Fruit fly (Drosophila melanogaster): ENCODE results near the gene bel.

bel gene

DNA sequence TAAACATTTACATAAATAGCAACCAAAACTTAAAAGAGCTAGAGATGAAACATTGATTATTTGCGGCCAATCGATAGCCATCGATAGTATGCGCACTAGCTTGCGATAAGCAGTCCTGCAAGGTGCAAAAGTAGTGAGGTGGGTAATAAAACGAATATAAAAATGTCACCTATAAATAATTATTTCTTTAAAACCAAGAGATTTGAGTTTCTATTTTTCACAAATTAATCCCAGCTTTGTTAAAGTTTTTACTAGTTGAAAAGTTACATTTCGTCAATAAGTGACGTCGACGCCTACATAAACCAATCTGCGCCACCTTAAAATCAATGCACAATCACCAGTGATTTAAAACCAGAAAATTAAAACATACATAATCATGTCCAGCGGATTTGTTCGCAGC is 9.8 kb downstream of the bel start, which contains the start of the genes Mkk4 and SLIRP2 (continued):
- TF ChIP-seq bbx (GFP tag; IDR thresholded peaks at IDR 0.05; ENCODE audit: partially characterized antibody) (peak; percentile 87), CG14050 (GFP tag; IDR thresholded peaks at IDR 0.05) (peak; percentile 99), CG10267 (tag; optimal IDR thresholded peaks at IDR 0.05) (peak; percentile 96), CG2199 (GFP tag; IDR thresholded peaks at IDR 0.05) (peak; percentile 99), ash1 (GFP tag; optimal IDR thresholded peaks at IDR 0.05) (peak; percentile 89), CG11398 (GFP tag; optimal IDR thresholded peaks at IDR 0.05) (peak; percentile 98), CG4328 (GFP tag; optimal IDR thresholded peaks at IDR 0.05) (peak; percentile 97), Vsx1 (GFP tag; optimal IDR thresholded peaks at IDR 0.05) (peak; percentile 95), prd (optimal IDR thresholded peaks at IDR 0.05) (no peak), prd (GFP tag; IDR thresholded peaks at IDR 0.05) (peak; percentile 99), CG10431 (GFP tag; optimal IDR thresholded peaks at IDR 0.05) (peak; percentile 96), Side (GFP tag; optimal IDR thresholded peaks at IDR 0.05) (peak; percentile 99), crc (GFP tag; optimal IDR thresholded peaks at IDR 0.05) (peak; percentile 95), CG43689 (GFP tag; IDR thresholded peaks at IDR 0.05) (peak; percentile 97), Tbp (GFP tag; optimal IDR thresholded peaks at IDR 0.05) (no peak), Hr51 (GFP tag; optimal IDR thresholded peaks at IDR 0.05) (peak; percentile 99), Spps (tag; optimal IDR thresholded peaks at IDR 0.05) (peak; percentile 98), ATbp (GFP tag; optimal IDR thresholded peaks at IDR 0.05) (peak; percentile 97), CG7745 (tag; optimal IDR thresholded peaks at IDR 0.05) (peak; percentile 80), CG4617 (GFP tag; optimal IDR thresholded peaks at IDR 0.05; ENCODE audit: borderline replicate concordance) (peak; percentile 99), Xbp1 (GFP tag; optimal IDR thresholded peaks at IDR 0.05) (peak; percentile 100), Blimp-1 (GFP tag; optimal IDR thresholded peaks at IDR 0.05) (peak; percentile 97), CG16779 (GFP tag; IDR thresholded peaks at IDR 0.05) (peak; percentile 97), CG8924 (tag; optimal IDR thresholded peaks at IDR 0.05) (peak; percentile 99), Xrp1 (GFP tag; IDR thresholded peaks at IDR 0.05) (peak; percentile 99), Sin3A (optimal IDR thresholded peaks at IDR 0.05) (peak; percentile 86), Antp (GFP tag; optimal IDR thresholded peaks at IDR 0.05) (peak; percentile 99), CG8290 (GFP tag; optimal IDR thresholded peaks at IDR 0.05) (peak; percentile 97), CG8290 (tag; optimal IDR thresholded peaks at IDR 0.05) (peak; percentile 91 to 96), trem (tag; optimal IDR thresholded peaks at IDR 0.05) (peak; percentile 97), Lpt (GFP tag; optimal IDR thresholded peaks at IDR 0.05) (no peak), CG8388 (GFP tag; optimal IDR thresholded peaks at IDR 0.05) (peak; percentile 98), Hand (GFP tag; optimal IDR thresholded peaks at IDR 0.05) (peak; percentile 95), Kr (GFP tag; optimal IDR thresholded peaks at IDR 0.05) (peak; percentile 68), oc (tag; optimal IDR thresholded peaks at IDR 0.05) (peak; percentile 99), CG17328 (GFP tag; IDR thresholded peaks at IDR 0.05) (peak; percentile 99), luna (GFP tag; optimal IDR thresholded peaks at IDR 0.05) (peak; percentile 92), Fer1 (GFP tag; optimal IDR thresholded peaks at IDR 0.05) (peak; percentile 98), tgo (GFP tag; IDR thresholded peaks at IDR 0.05) (peak; percentile 99), stc (GFP tag; IDR thresholded peaks at IDR 0.05) (peak; percentile 99), CG2875 (GFP tag; optimal IDR thresholded peaks at IDR 0.05) (peak; percentile 98), zf30C (GFP tag; optimal IDR thresholded peaks at IDR 0.05) (peak; percentile 54), bcd (GFP tag; optimal IDR thresholded peaks at IDR 0.05) (peak; percentile 99), CG4730 (GFP tag; IDR thresholded peaks at IDR 0.05) (peak; percentile 99), hth (optimal IDR thresholded peaks at IDR 0.05) (no peak), CG31441 (GFP tag; IDR thresholded peaks at IDR 0.05) (peak; percentile 99), Aef1 (GFP tag; IDR thresholded peaks at IDR 0.05) (peak; percentile 99), CG9437 (GFP tag; optimal IDR thresholded peaks at IDR 0.05) (peak; percentile 95), Ssrp (tag; optimal IDR thresholded peaks at IDR 0.05) (peak; percentile 99), trh (GFP tag; optimal IDR thresholded peaks at IDR 0.05) (peak; percentile 98), lov (optimal IDR thresholded peaks at IDR 0.05) (no peak), lov (GFP tag; IDR thresholded peaks at IDR 0.05) (peak; percentile 99)
